Worm (Caenorhabditis elegans): Measurements from ENCODE around the gene C25D7.10.
A peak's percentile ranks its signal among the peaks of the same experiment; 100 is the strongest.

The C25D7.10 gene

DNA sequence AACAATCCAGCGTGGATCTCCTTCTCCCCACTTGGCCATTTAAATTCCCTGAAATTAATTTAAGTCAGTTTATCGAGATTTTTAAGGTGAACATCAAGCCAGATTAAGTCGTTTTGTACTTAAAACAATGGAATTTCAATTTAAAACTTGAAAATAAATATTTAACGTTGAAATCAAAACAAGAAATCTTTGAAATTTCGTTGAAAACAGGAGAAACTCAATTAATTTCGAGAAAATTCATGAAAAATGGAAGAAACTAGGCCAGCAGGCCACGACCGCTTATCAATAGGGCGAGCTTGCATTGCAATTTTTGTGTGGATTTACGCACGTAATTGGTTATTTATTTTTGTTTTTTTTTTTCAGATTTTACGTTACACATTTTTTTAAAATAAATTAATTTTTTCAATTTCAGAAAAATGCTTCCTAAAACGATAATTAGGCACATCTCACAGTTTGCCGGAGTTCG lies 18.1 kb downstream of the C25D7.10 start, which contains the start of the genes ahsa-1 and C01G10.7 (continued):
- no peak for TF ChIP-seq nhr-76 (tag; optimal IDR thresholded peaks at IDR 0.05)
- TF ChIP-seq fkh-4 (tag; optimal IDR thresholded peaks at IDR 0.05; ENCODE audit: borderline replicate concordance), result peak; percentile 94
- no peak for TF ChIP-seq egl-13 (tag; optimal IDR thresholded peaks at IDR 0.05)
- no peak for TF ChIP-seq efl-3 (GFP tag; optimal IDR thresholded peaks at IDR 0.05)
- TF ChIP-seq xbp-1 (tag; optimal IDR thresholded peaks at IDR 0.05), result peak; percentile 87
- TF ChIP-seq aly-2 (tag; optimal IDR thresholded peaks at IDR 0.05), result peak; percentile 38
- TF ChIP-seq sup-37 (GFP tag; optimal IDR thresholded peaks at IDR 0.05), result no peak
- no peak for TF ChIP-seq unc-62 (GFP tag; optimal IDR thresholded peaks at IDR 0.05)
- peak; percentile 96 for TF ChIP-seq nhr-71 (tag; optimal IDR thresholded peaks at IDR 0.05)
- peak; percentile 63 for TF ChIP-seq unc-130 (tag; optimal IDR thresholded peaks at IDR 0.05)
- peak in 1 of 2 experiments; percentile 66 for TF ChIP-seq mdl-1 (tag; optimal IDR thresholded peaks at IDR 0.05)
- no peak for TF ChIP-seq ets-5 (GFP tag; IDR thresholded peaks at IDR 0.05)
- TF ChIP-seq Y116A8C.19 (tag; optimal IDR thresholded peaks at IDR 0.05; ENCODE audit: borderline replicate concordance), result peak; percentile 69
- peak; percentile 94 for TF ChIP-seq dsc-1 (tag; optimal IDR thresholded peaks at IDR 0.05)
- TF ChIP-seq unc-30 (tag; optimal IDR thresholded peaks at IDR 0.05), result no peak
- peak; percentile 93 for TF ChIP-seq vab-15 (tag; optimal IDR thresholded peaks at IDR 0.05)
- TF ChIP-seq rnt-1 (tag; optimal IDR thresholded peaks at IDR 0.05), result peak; percentile 99
- TF ChIP-seq aha-1 (tag; optimal IDR thresholded peaks at IDR 0.05), result peak; percentile 36
- no peak for TF ChIP-seq C34B4.2 (tag; optimal IDR thresholded peaks at IDR 0.05)
- TF ChIP-seq lsy-2 (tag; optimal IDR thresholded peaks at IDR 0.05), result peak; percentile 89 to 93
- peak; percentile 99 for TF ChIP-seq pax-3 (tag; optimal IDR thresholded peaks at IDR 0.05)
- TF ChIP-seq nhr-90 (tag; optimal IDR thresholded peaks at IDR 0.05; ENCODE audit: poor library complexity), result peak; percentile 95
- peak; percentile 90 for TF ChIP-seq swsn-7 (tag; optimal IDR thresholded peaks at IDR 0.05)
- peak; percentile 97 for TF ChIP-seq lir-3 (tag; optimal IDR thresholded peaks at IDR 0.05; ENCODE audit: poor library complexity)
- peak; percentile 73 for TF ChIP-seq mab-9 (GFP tag; IDR thresholded peaks at IDR 0.05)
- TF ChIP-seq pqm-1 (tag; optimal IDR thresholded peaks at IDR 0.05), result no peak
- peak; percentile 84 to 85 for TF ChIP-seq efl-1 (optimal IDR thresholded peaks at IDR 0.05)
- TF ChIP-seq efl-1 (GFP tag; optimal IDR thresholded peaks at IDR 0.05 in 1 of 2), result peak; percentile 83 to 97
- TF ChIP-seq ceh-8 (GFP tag; optimal IDR thresholded peaks at IDR 0.05), result peak; percentile 58
- peak; percentile 87 for TF ChIP-seq unc-98 (GFP tag; IDR thresholded peaks at IDR 0.05)
- TF ChIP-seq nhr-19 (GFP tag; conservative IDR thresholded peaks at IDR 0.05), result peak; percentile 87
- peak; percentile 60 for TF ChIP-seq hpl-2 (GFP tag; optimal IDR thresholded peaks at IDR 0.05)
- TF ChIP-seq snpc-4 (tag; optimal IDR thresholded peaks at IDR 0.05), result peak; percentile 87
- TF ChIP-seq ztf-11 (tag; optimal IDR thresholded peaks at IDR 0.05), result peak in 1 of 2 experiments; percentile 94
- TF ChIP-seq egl-27 (tag; optimal IDR thresholded peaks at IDR 0.05), result no peak
- no peak for TF ChIP-seq nhr-12 (tag; optimal IDR thresholded peaks at IDR 0.05)
- TF ChIP-seq tlp-1 (tag; optimal IDR thresholded peaks at IDR 0.05), result no peak
- TF ChIP-seq nhr-28 (tag; optimal IDR thresholded peaks at IDR 0.05), result no peak
- peak; percentile 95 for TF ChIP-seq lin-14 (GFP tag; optimal IDR thresholded peaks at IDR 0.05)
- peak; percentile 74 for TF ChIP-seq grh-1 (GFP tag; IDR thresholded peaks at IDR 0.05)
- peak; percentile 94 for TF ChIP-seq tbx-2 (tag; optimal IDR thresholded peaks at IDR 0.05)
- peak; percentile 25 for TF ChIP-seq ama-1 (optimal IDR thresholded peaks at IDR 0.05)
- TF ChIP-seq mef-2 (tag; optimal IDR thresholded peaks at IDR 0.05), result no peak
- peak; percentile 60 for TF ChIP-seq fos-1 (tag; optimal IDR thresholded peaks at IDR 0.05)
- TF ChIP-seq elt-3 (tag; optimal IDR thresholded peaks at IDR 0.05), result peak in 4 of 6 experiments; percentile 67 to 90 (median 83)
- no peak for TF ChIP-seq pag-3 (tag; optimal IDR thresholded peaks at IDR 0.05; ENCODE audit: borderline replicate concordance, insufficient read depth)
- TF ChIP-seq nhr-77 (tag; optimal IDR thresholded peaks at IDR 0.05), result peak; percentile 80
- peak; percentile 77 for TF ChIP-seq nhr-237 (tag; optimal IDR thresholded peaks at IDR 0.05)
- TF ChIP-seq hlh-17 (GFP tag; optimal IDR thresholded peaks at IDR 0.05; ENCODE audit: borderline replicate concordance), result no peak
- peak; percentile 61 for TF ChIP-seq jun-1 (tag; optimal IDR thresholded peaks at IDR 0.05)
- TF ChIP-seq snu-23 (GFP tag; optimal IDR thresholded peaks at IDR 0.05), result peak; percentile 95
- peak; percentile 91 for TF ChIP-seq sox-4 (tag; optimal IDR thresholded peaks at IDR 0.05)
